Worm (Caenorhabditis elegans) whole organism, midembryonic: Measurements from ENCODE around the gene Y104H12D.2.

Source experiments
- klf-2 ChIP-seq: fragments of 200-800 bp; sonication (Bioruptor generic); conservative IDR thresholded peaks from 2 replicates; pipeline ENCODE4 v1.3.6; 2022; ENCODE audit warnings: missing genetic modification reagents, missing genetic modification characterization, missing compliant biosample characterization
- ref-1 ChIP-seq: fragments of 200-800 bp; sonication (Bioruptor generic); conservative IDR thresholded peaks from 2 replicates; pipeline ENCODE4 v1.3.6; 2022; ENCODE audit warnings: missing genetic modification reagents, missing genetic modification characterization, missing compliant biosample characterization
- ztf-29 ChIP-seq: fragments of 200-800 bp; sonication (Bioruptor generic); IDR thresholded peaks from 2 replicates; pipeline ENCODE4 v1.3.6; 2022; ENCODE audit warnings: missing genetic modification reagents, missing genetic modification characterization, missing compliant biosample characterization

ce11 chrIV:1168311-1168965 is 9.4 kb upstream of the Y104H12D.2 start:
- no peak for TF ChIP-seq ztf-29 (GFP tag; lab: Robert Waterston, UW)
- TF ChIP-seq ref-1 (GFP tag; lab: Robert Waterston, UW) = no peak
- TF ChIP-seq klf-2 (GFP tag; lab: Robert Waterston, UW) = no peak
